Fruit fly (Drosophila melanogaster) Kc167 (cell line): ENCODE data around the gene RtGEF.

Source experiments
- Sin3A ChIP-seq: fragments of >200 bp; optimal IDR thresholded peaks from 2 replicates; lab custom pipeline; 2018; ENCODE audit warnings: missing external identifiers
- h ChIP-seq: fragments of >200 bp; optimal IDR thresholded peaks from 3 replicates; lab custom pipeline; 2018; ENCODE audit warnings: missing external identifiers
- psq ChIP-seq: fragments of >200 bp; optimal IDR thresholded peaks from 2 replicates; lab custom pipeline; 2017; ENCODE audit warnings: missing external identifiers

DNA sequence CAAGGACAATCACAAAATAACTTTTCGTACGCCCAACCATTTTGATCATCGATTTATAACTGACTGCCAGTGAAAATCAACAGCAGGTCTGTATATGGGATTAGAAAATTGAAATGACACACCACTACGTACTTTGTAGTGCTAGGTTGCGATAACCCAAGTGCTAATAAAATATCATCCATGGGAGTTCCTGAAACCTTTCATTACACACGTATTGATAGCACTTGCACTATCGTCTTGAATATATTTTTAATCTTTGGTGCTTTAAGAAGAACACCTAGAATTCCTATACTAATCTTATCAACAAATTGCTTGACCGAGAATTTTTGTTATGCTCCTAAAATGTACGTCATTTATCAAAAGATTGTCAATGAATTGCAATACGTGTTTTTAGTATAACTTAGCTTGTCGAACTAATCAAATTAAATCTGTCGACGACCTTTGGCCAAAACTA is 23.8 kb downstream of the RtGEF start, which contains the start of gene Ugt37A1:
- TF ChIP-seq h (lab: Kevin White, UChicago) (no peak), psq (no peak), Sin3A (no peak)
